Worm (Caenorhabditis elegans) whole organism, midembryonic: ENCODE data around the gene col-158.

Source experiments
- T22C8.4 ChIP-seq: fragments of 200-800 bp; sonication (Bioruptor generic); IDR thresholded peaks from 2 replicates; pipeline ENCODE4 v1.3.6; 2022; ENCODE audit warnings: missing genetic modification characterization, missing compliant biosample characterization
- cog-1 ChIP-seq: sonication (generic microtip); optimal IDR thresholded peaks from 2 replicates; lab custom pipeline; 2016; ENCODE audit warnings: missing genetic modification characterization, missing compliant biosample characterization
- flt-1 ChIP-seq: fragments of 200-800 bp; sonication (Bioruptor generic); IDR thresholded peaks from 2 replicates; pipeline ENCODE4 v1.3.6; 2022; ENCODE audit warnings: missing genetic modification characterization, missing compliant biosample characterization
- klf-2 ChIP-seq: fragments of 200-800 bp; sonication (Bioruptor generic); conservative IDR thresholded peaks from 2 replicates; pipeline ENCODE4 v1.3.6; 2022; ENCODE audit warnings: missing genetic modification reagents, missing genetic modification characterization, missing compliant biosample characterization
- med-1 ChIP-seq: sonication (generic microtip); optimal IDR thresholded peaks from 2 replicates; lab custom pipeline; 2017; ENCODE audit warnings: missing genetic modification characterization, mild to moderate bottlenecking, missing compliant biosample characterization, antibody characterized with exemption, missing genetic modification reagents; ENCODE audit not compliant: insufficient read depth
- ref-1 ChIP-seq: fragments of 200-800 bp; sonication (Bioruptor generic); conservative IDR thresholded peaks from 2 replicates; pipeline ENCODE4 v1.3.6; 2022; ENCODE audit warnings: missing genetic modification reagents, missing genetic modification characterization, missing compliant biosample characterization
- tab-1 ChIP-seq: fragments of 200-800 bp; sonication (Bioruptor generic); IDR thresholded peaks from 2 replicates; pipeline ENCODE4 v1.3.6; 2022; ENCODE audit warnings: missing genetic modification characterization, missing compliant biosample characterization
- ztf-23 ChIP-seq: fragments of 200-800 bp; sonication (Bioruptor generic); IDR thresholded peaks from 2 replicates; pipeline ENCODE4 v1.3.6; 2022; ENCODE audit warnings: missing genetic modification reagents, missing genetic modification characterization, missing compliant biosample characterization
- ztf-29 ChIP-seq: fragments of 200-800 bp; sonication (Bioruptor generic); IDR thresholded peaks from 2 replicates; pipeline ENCODE4 v1.3.6; 2022; ENCODE audit warnings: missing genetic modification reagents, missing genetic modification characterization, missing compliant biosample characterization

col-158 gene

DNA sequence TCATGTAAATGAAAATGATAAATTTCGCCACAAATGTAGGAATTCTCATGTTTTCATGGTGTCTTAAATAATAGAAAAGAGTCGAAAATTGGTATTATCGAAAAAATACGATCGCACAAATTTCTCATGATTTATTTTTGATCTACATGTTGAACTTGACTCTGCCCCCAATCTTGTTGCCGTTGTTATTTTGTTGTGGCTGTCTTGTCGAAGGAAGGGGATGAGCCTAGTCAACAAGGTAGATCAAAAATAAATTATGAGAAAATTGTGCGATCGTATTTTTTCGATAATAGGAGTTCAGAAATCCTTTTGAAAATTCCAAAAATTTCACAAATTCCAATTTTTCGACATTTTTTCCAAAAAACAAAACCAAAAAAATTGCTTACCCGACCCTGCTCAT lies 13.8 kb upstream of the col-158 start:
- no peak for TF ChIP-seq tab-1 (GFP tag; lab: Robert Waterston, UW)
- TF ChIP-seq klf-2 (GFP tag; lab: Robert Waterston, UW), result no peak
- no peak for TF ChIP-seq ztf-29 (GFP tag; lab: Robert Waterston, UW)
- no peak for TF ChIP-seq flt-1 (GFP tag; lab: Robert Waterston, UW)
- no peak for TF ChIP-seq ref-1
- TF ChIP-seq med-1 (GFP tag; lab: Kevin White, UChicago), result no peak
- no peak for TF ChIP-seq ztf-23 (GFP tag; lab: Robert Waterston, UW)
- TF ChIP-seq T22C8.4 (GFP tag; lab: Robert Waterston, UW), result no peak
- no peak for TF ChIP-seq cog-1 (tag; lab: Kevin White, UChicago)

DNA sequence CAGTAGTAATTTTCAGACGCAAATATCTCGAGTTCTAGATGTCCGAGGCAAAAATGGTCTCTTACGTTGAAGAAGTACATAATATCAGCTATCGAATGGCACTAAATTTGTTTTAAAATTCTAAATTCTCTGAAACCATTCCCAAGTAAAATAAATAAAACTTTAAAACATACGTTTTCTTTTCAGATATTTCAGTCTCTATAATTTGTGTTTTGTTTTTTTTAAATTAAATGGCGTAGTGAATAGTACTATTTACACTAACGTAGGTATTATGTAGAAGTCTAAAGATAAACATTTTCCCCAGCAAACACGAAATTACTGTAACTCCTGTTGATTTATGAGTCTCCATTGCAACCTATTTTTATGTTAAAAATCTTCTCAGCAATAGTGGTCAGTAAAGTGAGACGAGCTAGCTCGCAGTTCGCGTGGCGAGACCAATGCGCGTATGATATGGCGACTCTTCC lies 12.1 kb upstream of the col-158 start:
- TF ChIP-seq ztf-29 (GFP tag; lab: Robert Waterston, UW) (no peak), flt-1 (GFP tag; lab: Robert Waterston, UW) (no peak), T22C8.4 (GFP tag; lab: Robert Waterston, UW) (no peak), tab-1 (GFP tag; lab: Robert Waterston, UW) (no peak)

DNA sequence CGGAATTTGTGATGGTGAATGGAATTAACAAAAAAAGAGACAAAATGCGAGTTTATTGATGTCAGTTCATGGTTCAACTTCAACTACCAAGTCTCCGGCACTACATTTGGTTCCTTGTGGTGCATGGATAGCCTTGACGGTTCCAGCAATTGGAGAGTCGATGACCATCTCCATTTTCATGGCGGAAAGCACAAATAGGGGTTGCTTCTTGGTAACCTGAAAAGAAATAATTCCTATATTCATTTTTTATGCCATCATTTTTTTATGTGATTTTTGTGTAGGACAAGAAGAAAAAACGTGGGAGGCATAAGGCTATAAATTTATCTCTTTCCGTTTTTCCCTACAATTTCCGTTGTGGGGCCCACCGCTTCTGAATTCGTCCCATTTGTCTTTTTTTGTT lies 11.3 kb upstream of the col-158 start:
- TF ChIP-seq med-1 (GFP tag; lab: Kevin White, UChicago) (no peak), ztf-23 (GFP tag; lab: Robert Waterston, UW) (0 out of 2 replicates have a peak, but pooled peaks have one; percentile 29), ztf-29 (GFP tag; lab: Robert Waterston, UW) (no peak)

DNA sequence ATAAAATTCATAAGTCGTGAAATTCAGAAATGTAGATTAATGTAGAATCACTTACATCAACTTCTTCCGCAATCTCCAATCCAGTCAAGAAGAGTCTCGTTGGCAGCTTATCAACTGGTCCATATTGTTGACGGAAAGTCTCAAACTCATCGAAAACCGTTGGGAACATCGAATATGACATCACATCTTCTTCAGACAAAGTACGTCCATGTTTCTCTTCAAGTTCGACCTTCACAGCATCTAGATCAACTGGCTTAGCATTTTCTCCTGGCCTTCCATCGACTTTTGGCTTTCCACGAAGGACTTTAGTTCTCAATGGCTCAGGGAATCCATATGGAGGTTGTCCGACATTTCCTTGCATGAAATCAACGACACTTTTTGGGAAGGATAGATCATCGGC lies 10.6 kb upstream of the col-158 start:
- TF ChIP-seq ref-1 (no peak), ztf-23 (GFP tag; lab: Robert Waterston, UW) (no peak), klf-2 (GFP tag; lab: Robert Waterston, UW) (no peak), med-1 (GFP tag; lab: Kevin White, UChicago) (no peak)

DNA sequence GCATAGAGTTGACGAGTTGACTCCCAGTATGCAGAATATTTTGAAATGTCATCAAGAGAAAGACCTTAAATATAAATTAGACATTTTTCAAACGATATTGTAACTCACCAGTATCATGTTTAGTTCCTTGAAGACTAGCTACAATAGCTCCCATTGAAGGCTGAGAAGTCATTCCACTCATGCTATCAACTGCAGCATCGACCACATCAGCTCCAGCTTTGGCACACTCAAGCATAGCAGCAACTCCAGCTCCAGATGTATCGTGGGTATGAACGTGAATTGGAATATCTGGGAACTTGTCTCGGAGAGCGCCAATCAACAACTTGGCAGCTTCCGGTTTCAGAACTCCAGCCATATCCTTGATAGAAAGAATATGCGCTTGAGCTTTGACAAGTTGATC lies 9.9 kb upstream of the col-158 start:
- TF ChIP-seq flt-1 (GFP tag; lab: Robert Waterston, UW) (no peak), klf-2 (GFP tag; lab: Robert Waterston, UW) (no peak), T22C8.4 (GFP tag; lab: Robert Waterston, UW) (no peak), cog-1 (tag; lab: Kevin White, UChicago) (no peak), ztf-23 (GFP tag; lab: Robert Waterston, UW) (no peak), ztf-29 (GFP tag; lab: Robert Waterston, UW) (no peak), med-1 (GFP tag; lab: Kevin White, UChicago) (no peak), tab-1 (GFP tag; lab: Robert Waterston, UW) (no peak), ref-1 (no peak)

DNA sequence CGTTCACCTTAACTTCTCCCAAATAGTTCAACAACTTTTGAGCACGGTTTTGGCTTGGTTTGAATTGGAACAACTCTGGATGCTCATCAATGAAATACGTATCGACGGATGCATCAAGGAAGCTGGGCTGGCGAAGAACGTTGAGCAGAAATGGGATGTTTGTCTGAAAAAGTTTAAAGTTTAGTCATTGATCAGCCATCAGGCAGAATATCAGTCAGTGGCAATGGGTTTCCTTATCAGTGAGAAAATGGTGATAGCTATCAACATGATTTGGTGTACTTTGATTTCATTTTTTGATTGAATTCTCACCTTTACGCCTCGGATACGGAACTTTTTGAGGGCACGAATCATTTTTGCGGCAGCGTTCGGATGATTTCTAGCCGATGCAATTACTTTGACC lies 8.8 kb upstream of the col-158 start:
- no peak for TF ChIP-seq ref-1
- no peak for TF ChIP-seq cog-1 (tag; lab: Kevin White, UChicago)
- TF ChIP-seq klf-2 (GFP tag; lab: Robert Waterston, UW), result no peak

DNA sequence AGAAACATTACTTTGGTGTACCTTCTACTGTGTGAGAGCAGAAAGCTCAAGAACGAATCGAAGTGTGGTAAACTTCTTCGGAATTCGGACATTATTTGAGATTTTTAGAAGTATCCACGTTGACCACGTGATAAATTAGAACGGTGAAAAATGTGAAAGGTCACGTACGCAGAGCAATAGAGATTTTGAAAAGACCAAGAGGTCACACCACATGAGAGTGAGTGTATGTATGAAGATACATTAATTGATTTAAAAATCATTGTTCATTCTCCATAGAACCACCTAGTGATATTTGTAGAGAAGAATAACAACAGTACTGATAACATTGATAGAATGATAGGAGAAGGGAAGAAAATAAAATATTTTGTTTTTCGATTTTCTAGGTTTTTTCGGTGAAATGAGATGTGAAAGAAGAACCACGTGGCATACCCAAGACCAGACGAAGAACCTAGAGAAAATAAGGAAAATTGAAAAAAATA lies 6.9 kb upstream of the col-158 start, which contains the start of gene pyc-1:
Gene pyc-1 (minus strand): TSS at position 69 of the 479 bp plus-strand sequence.
- TF ChIP-seq cog-1 (tag; lab: Kevin White, UChicago), result no peak
- TF ChIP-seq tab-1 (GFP tag; lab: Robert Waterston, UW), result no peak
- TF ChIP-seq ztf-29 (GFP tag; lab: Robert Waterston, UW), result no peak
- no peak for TF ChIP-seq flt-1 (GFP tag; lab: Robert Waterston, UW)

DNA sequence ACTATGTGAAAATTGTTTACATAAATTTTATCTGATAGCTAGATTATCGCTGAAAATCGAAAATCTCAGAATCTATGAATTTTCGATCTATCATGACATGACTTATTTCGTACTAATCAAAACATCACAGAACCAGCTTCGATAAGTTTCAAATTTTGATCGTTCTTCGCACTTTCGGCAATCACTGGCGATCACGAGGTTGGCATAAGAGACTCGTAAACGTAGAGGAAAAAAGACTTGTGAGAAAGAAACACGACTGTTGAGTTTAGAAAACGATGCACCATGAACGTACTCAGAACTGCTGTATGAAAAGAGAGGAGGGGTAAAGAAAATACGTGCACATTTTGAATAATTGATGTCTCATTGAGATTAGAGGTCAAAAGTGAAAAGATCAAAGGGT lies 5.4 kb upstream of the col-158 start:
- no peak for TF ChIP-seq cog-1 (tag; lab: Kevin White, UChicago)
- no peak for TF ChIP-seq klf-2 (GFP tag; lab: Robert Waterston, UW)
- no peak for TF ChIP-seq ztf-29 (GFP tag; lab: Robert Waterston, UW)
- TF ChIP-seq flt-1 (GFP tag; lab: Robert Waterston, UW), result no peak
- no peak for TF ChIP-seq med-1 (GFP tag; lab: Kevin White, UChicago)
- TF ChIP-seq ref-1, result no peak
- no peak for TF ChIP-seq T22C8.4 (GFP tag; lab: Robert Waterston, UW)
- TF ChIP-seq ztf-23 (GFP tag; lab: Robert Waterston, UW), result no peak

DNA sequence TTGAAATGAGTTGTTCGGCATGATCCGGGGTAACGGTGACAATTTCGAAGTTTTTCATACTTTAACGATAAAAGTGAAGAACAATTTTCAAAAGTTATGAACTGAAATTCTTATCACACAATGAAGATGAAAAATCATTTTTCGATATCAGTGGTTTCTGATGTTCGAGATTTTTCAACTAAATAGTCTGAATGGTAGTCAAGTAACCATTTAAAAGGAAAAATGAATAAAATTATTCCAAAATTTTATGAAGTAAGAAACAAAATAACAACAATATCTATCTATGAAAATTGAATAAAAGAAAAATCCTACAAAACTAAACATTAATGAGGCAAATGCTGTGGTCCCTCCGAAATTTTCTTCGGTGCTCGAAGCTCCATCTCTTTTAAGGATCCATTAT lies 3.7 kb upstream of the col-158 start, which contains the start of gene D2023.4:
Gene D2023.4 (minus strand): TSS at position 101 of the 400 bp plus-strand sequence.
- no peak for TF ChIP-seq ztf-29 (GFP tag; lab: Robert Waterston, UW)
- no peak for TF ChIP-seq tab-1 (GFP tag; lab: Robert Waterston, UW)
- no peak for TF ChIP-seq ztf-23 (GFP tag; lab: Robert Waterston, UW)
- no peak for TF ChIP-seq flt-1 (GFP tag; lab: Robert Waterston, UW)
- TF ChIP-seq T22C8.4 (GFP tag; lab: Robert Waterston, UW), result no peak
- no peak for TF ChIP-seq cog-1 (tag; lab: Kevin White, UChicago)
- TF ChIP-seq med-1 (GFP tag; lab: Kevin White, UChicago), result no peak
- TF ChIP-seq ref-1, result no peak
- no peak for TF ChIP-seq klf-2 (GFP tag; lab: Robert Waterston, UW)

DNA sequence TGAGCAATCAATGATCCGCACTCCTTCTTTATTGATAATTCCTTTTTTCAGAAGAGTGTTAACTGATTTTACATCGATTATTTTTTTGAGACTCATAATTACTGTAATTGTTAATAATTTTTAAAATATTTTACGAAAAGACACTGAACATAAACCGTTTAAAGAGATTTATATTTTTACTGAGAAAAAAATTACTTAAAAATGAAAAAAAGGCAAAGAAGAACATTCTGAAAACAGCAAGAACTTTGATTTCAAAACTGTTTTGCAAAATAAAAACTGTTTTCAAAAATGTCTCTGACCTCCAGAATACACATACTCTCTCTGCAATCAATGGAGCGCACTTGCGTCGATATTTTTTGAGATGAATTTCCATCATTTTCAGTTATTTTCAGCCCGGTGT lies 2.4 kb upstream of the col-158 start, which contains the start of the genes mpst-1 and D2023.6:
Gene mpst-1 (minus strand): TSS at position 101 of the 400 bp plus-strand sequence.
Gene D2023.6 (plus strand): TSS at position 388 of the 400 bp plus-strand sequence.
- no peak for TF ChIP-seq ztf-23 (GFP tag; lab: Robert Waterston, UW)
- no peak for TF ChIP-seq T22C8.4 (GFP tag; lab: Robert Waterston, UW)
- no peak for TF ChIP-seq klf-2 (GFP tag; lab: Robert Waterston, UW)
